Worm (Caenorhabditis elegans) whole organism, L1 larva: Measurements from ENCODE around the gene dod-23.
A peak's percentile ranks its signal among the peaks of the same experiment; 100 is the strongest.
"Not testable (repeated sequence)": the region's sequence is repeated elsewhere in the genome, so short reads cannot be mapped to it uniquely, and the experiment has no call there.

Source experiments
- C16A3.4 ChIP-seq: fragments of 150-350 bp; optimal IDR thresholded peaks from 2 replicates; lab custom pipeline; 2014; ENCODE audit warnings: missing biosample characterization, missing genetic modification characterization
- blmp-1 ChIP-seq: fragments of 150-350 bp; optimal IDR thresholded peaks from 2 replicates; lab custom pipeline; 2014; ENCODE audit warnings: missing biosample characterization, missing genetic modification characterization
- ceh-63 ChIP-seq: fragments of 200-800 bp; sonication (Bioruptor generic); optimal IDR thresholded peaks from 2 replicates; lab custom pipeline; 2018; ENCODE audit warnings: mild to moderate bottlenecking, missing genetic modification characterization, missing compliant biosample characterization
- ceh-8 ChIP-seq: fragments of 200-800 bp; sonication (Bioruptor generic); optimal IDR thresholded peaks from 2 replicates; lab custom pipeline; 2018; ENCODE audit warnings: mild to moderate bottlenecking, missing genetic modification characterization, moderate library complexity, missing compliant biosample characterization
- ceh-82 ChIP-seq, 3 experiments: fragments of 150-350 bp in 1 of 3; sonication (generic microtip) in 2 of 3; optimal IDR thresholded peaks; 2 replicates each; lab custom pipeline; 2014 to 2017; ENCODE audit warnings: missing biosample characterization in 3 of 3, missing genetic modification characterization in 3 of 3
- dsc-1 ChIP-seq: sonication (generic microtip); optimal IDR thresholded peaks from 2 replicates; lab custom pipeline; 2016; ENCODE audit warnings: mild to moderate bottlenecking, missing genetic modification characterization, missing compliant biosample characterization
- efl-1 ChIP-seq, 4 experiments: fragments of 150-350 bp; optimal IDR thresholded peaks in 3 of 4; peaks in 1 of 4; 1 replicate in 1 of 4; 2 replicates in 3 of 4; lab custom pipeline; 2014; ENCODE audit warnings: missing biosample characterization in 2 of 4, missing genetic modification characterization in 2 of 4, missing genetic modification reagents in 2 of 4
- efl-3 ChIP-seq: fragments of 200-800 bp; sonication (Bioruptor generic); optimal IDR thresholded peaks from 2 replicates; lab custom pipeline; 2018; ENCODE audit warnings: mild to moderate bottlenecking, missing genetic modification characterization, missing compliant biosample characterization
- elt-2 ChIP-seq: sonication (generic microtip); optimal IDR thresholded peaks from 2 replicates; lab custom pipeline; 2016; ENCODE audit warnings: missing genetic modification characterization, mild to moderate bottlenecking, inconsistent platforms, missing compliant biosample characterization, missing genetic modification reagents
- elt-3 ChIP-seq, 6 experiments: fragments of 150-350 bp in 1 of 6; sonication (generic microtip); optimal IDR thresholded peaks; 2 replicates each; lab custom pipeline; 2017 to 2018; ENCODE audit warnings: missing biosample characterization in 6 of 6, missing genetic modification characterization in 6 of 6, inconsistent platforms in 1 of 6
- fkh-8 ChIP-seq: sonication (generic microtip); optimal IDR thresholded peaks from 2 replicates; lab custom pipeline; 2016; ENCODE audit warnings: mild to moderate bottlenecking, missing genetic modification characterization, missing compliant biosample characterization
- hlh-17 ChIP-seq: fragments of 200-800 bp; sonication (Bioruptor generic); optimal IDR thresholded peaks from 2 replicates; lab custom pipeline; 2018; ENCODE audit warnings: missing genetic modification characterization, mild to moderate bottlenecking, missing compliant biosample characterization, moderate library complexity, borderline replicate concordance
- lin-14 ChIP-seq: fragments of 200-800 bp; sonication (Bioruptor generic); optimal IDR thresholded peaks from 2 replicates; lab custom pipeline; 2018; ENCODE audit warnings: mild to moderate bottlenecking, missing genetic modification characterization, moderate library complexity, missing compliant biosample characterization
- lsy-2 ChIP-seq, 2 experiments: fragments of 150-350 bp; optimal IDR thresholded peaks; 2 replicates each; lab custom pipeline; 2014; ENCODE audit warnings: missing biosample characterization in 2 of 2, missing genetic modification characterization in 2 of 2
- mab-9 ChIP-seq: fragments of 200-800 bp; sonication (Bioruptor generic); IDR thresholded peaks from 2 replicates; pipeline ENCODE4 v1.3.6; 2022; ENCODE audit warnings: missing genetic modification reagents, missing genetic modification characterization, missing compliant biosample characterization
- mef-2 ChIP-seq: fragments of 150-350 bp; optimal IDR thresholded peaks from 2 replicates; lab custom pipeline; 2014; ENCODE audit warnings: missing biosample characterization, missing genetic modification characterization
- nhr-11 ChIP-seq: fragments of 150-350 bp; optimal IDR thresholded peaks from 2 replicates; lab custom pipeline; 2014; ENCODE audit warnings: missing biosample characterization, missing genetic modification characterization
- nhr-237 ChIP-seq: fragments of 150-350 bp; optimal IDR thresholded peaks from 2 replicates; lab custom pipeline; 2014; ENCODE audit warnings: missing biosample characterization, missing genetic modification characterization
- nhr-85 ChIP-seq: sonication (generic microtip); peaks from one replicate; lab custom pipeline; 2016; ENCODE audit warnings: missing genetic modification characterization, inconsistent platforms, missing compliant biosample characterization
- pax-3 ChIP-seq: fragments of 200-800 bp; sonication (Bioruptor generic); optimal IDR thresholded peaks from 2 replicates; lab custom pipeline; 2018; ENCODE audit warnings: mild to moderate bottlenecking, missing genetic modification characterization, moderate library complexity, missing compliant biosample characterization
- rnt-1 ChIP-seq: sonication (generic microtip); optimal IDR thresholded peaks from 2 replicates; lab custom pipeline; 2016; ENCODE audit warnings: mild to moderate bottlenecking, missing genetic modification characterization, moderate library complexity, missing compliant biosample characterization
- skn-1 ChIP-seq: fragments of 150-350 bp; optimal IDR thresholded peaks from 2 replicates; lab custom pipeline; 2014; ENCODE audit warnings: missing biosample characterization, missing genetic modification characterization
- sup-37 ChIP-seq: fragments of 200-800 bp; sonication (Bioruptor generic); optimal IDR thresholded peaks from 2 replicates; lab custom pipeline; 2018; ENCODE audit warnings: mild to moderate bottlenecking, missing genetic modification characterization, missing compliant biosample characterization
- tlp-1 ChIP-seq: fragments of 150-350 bp; optimal IDR thresholded peaks from 2 replicates; lab custom pipeline; 2014; ENCODE audit warnings: missing biosample characterization, missing genetic modification characterization
- xbp-1 ChIP-seq: sonication (generic microtip); optimal IDR thresholded peaks from 2 replicates; lab custom pipeline; 2016; ENCODE audit warnings: missing genetic modification characterization, missing compliant biosample characterization
- zag-1 ChIP-seq: fragments of 150-350 bp; optimal IDR thresholded peaks from 2 replicates; lab custom pipeline; 2014; ENCODE audit warnings: missing biosample characterization, missing genetic modification characterization
- zip-4 ChIP-seq: fragments of 200-800 bp; sonication (Bioruptor generic); optimal IDR thresholded peaks from 2 replicates; lab custom pipeline; 2018; ENCODE audit warnings: mild to moderate bottlenecking, missing genetic modification characterization, moderate library complexity, missing compliant biosample characterization

dod-23 gene

ce11 chrII:8419798-8420197, 20.8 kb upstream of the dod-23 start, which contains the start of gene F14E5.8:
Gene F14E5.8, plus strand, starts transcription at chrII:8420098.
- not testable (repeated sequence) for TF ChIP-seq ceh-82 (tag; optimal IDR thresholded peaks at IDR 0.05; lab: Kevin White, UChicago); zag-1 (tag; lab: Kevin White, UChicago); C16A3.4 (tag; lab: Kevin White, UChicago)
- TF ChIP-seq, all 84 proteins: peak for 0; not testable (repeated sequence) for 84

- TF ChIP-seq xbp-1 (no peak), tlp-1 (peak; percentile 82), ceh-82 (tag; optimal IDR thresholded peaks at IDR 0.05; lab: Kevin White, UChicago) (no peak), ceh-8 (GFP tag; lab: Kevin White, UChicago) (no peak), lsy-2 (tag; optimal IDR thresholded peaks at IDR 0.05; lab: Kevin White, UChicago) (peak in 1 of 2 experiments; percentile 41)
Measured at ce11 chrII:8419015-8419414, 20.1 kb upstream of the dod-23 start.

- no peak for TF ChIP-seq efl-1 (optimal IDR thresholded peaks at IDR 0.05; lab: Kevin White, UChicago)
- TF ChIP-seq efl-1 (GFP tag; optimal IDR thresholded peaks at IDR 0.05 in 1 of 2; lab: Kevin White, UChicago): peak in 1 of 2 experiments; percentile 6
- TF ChIP-seq nhr-237 (tag; lab: Kevin White, UChicago): no peak
- no peak for TF ChIP-seq efl-3 (GFP tag; lab: Kevin White, UChicago)
- peak; percentile 65 for TF ChIP-seq nhr-85
- TF ChIP-seq rnt-1 (tag; lab: Kevin White, UChicago): no peak
- TF ChIP-seq blmp-1 (tag; lab: Kevin White, UChicago): peak; percentile 18
- TF ChIP-seq ceh-82 (tag; optimal IDR thresholded peaks at IDR 0.05; lab: Kevin White, UChicago): no peak
- no peak for TF ChIP-seq dsc-1 (tag; lab: Kevin White, UChicago)
- TF ChIP-seq skn-1 (tag; lab: Kevin White, UChicago): no peak
- peak; percentile 8 for TF ChIP-seq elt-2 (tag; lab: Kevin White, UChicago)
Measured at ce11 chrII:8417059-8417668, 18.2 kb upstream of the dod-23 start, which contains the start of gene fdgt-2. Gene fdgt-2, plus strand, starts transcription at chrII:8417618.

ce11 chrII:8415462-8416037, 16.6 kb upstream of the dod-23 start:
- TF ChIP-seq ceh-63 (GFP tag; lab: Kevin White, UChicago) (no peak), lin-14 (GFP tag; lab: Kevin White, UChicago) (peak; percentile 17), sup-37 (GFP tag; lab: Kevin White, UChicago) (no peak), hlh-17 (GFP tag; lab: Kevin White, UChicago) (no peak), pax-3 (tag; lab: Kevin White, UChicago) (no peak), zip-4 (GFP tag; lab: Kevin White, UChicago) (no peak), fkh-8 (no peak), efl-3 (GFP tag; lab: Kevin White, UChicago) (peak; percentile 84), nhr-85 (peak; percentile 79), nhr-11 (tag; lab: Kevin White, UChicago) (no peak), elt-3 (tag; optimal IDR thresholded peaks at IDR 0.05; lab: Kevin White, UChicago) (no peak), skn-1 (tag; lab: Kevin White, UChicago) (no peak), lsy-2 (tag; optimal IDR thresholded peaks at IDR 0.05; lab: Kevin White, UChicago) (no peak), tlp-1 (no peak), mef-2 (tag; lab: Kevin White, UChicago) (no peak)

ce11 chrII:8415035-8415434, 16.1 kb upstream of the dod-23 start:
- TF ChIP-seq rnt-1 (tag; lab: Kevin White, UChicago) (peak; percentile 0), efl-3 (GFP tag; lab: Kevin White, UChicago) (no peak)

- TF ChIP-seq mab-9 (GFP tag; lab: Robert Waterston, UW): no peak
- TF ChIP-seq elt-2 (tag; lab: Kevin White, UChicago): peak; percentile 29
Measured at ce11 chrII:8412935-8413334, 14.0 kb upstream of the dod-23 start.
